ENCODE assay signal across 2 fruit fly cellular contexts in the genomic region with DNA sequence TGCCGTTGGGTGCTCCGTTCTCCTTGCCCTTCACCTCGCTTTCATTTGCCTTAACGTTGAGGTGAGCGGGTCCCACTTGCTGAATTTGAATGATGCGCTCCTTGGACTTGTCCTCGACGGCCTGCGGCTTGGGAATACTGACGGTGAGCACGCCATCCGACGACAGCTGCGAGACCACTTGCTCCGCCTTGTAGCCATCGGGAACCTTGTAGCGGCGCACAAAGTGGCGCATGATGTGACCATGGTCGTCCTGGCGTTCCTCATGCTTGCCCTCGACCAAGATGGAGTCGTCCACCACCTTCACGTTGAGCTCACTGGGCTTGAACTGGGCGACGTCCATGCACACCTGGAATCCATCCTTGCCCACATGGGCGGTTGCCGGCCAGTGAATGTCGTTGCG.
TF ChIP-seq lines count a peak whose summit lies in the region.

No protein-coding gene starts in this region.

- TF ChIP-seq CTCF in whole organism, embryonic (GFP tag; optimal IDR thresholded peaks at IDR 0.05; lab: Kevin White, UChicago), result no peak

TF ChIP-seq in whole organism, adult, 20 proteins besides CTCF, POLR2A, EP300 and RAD21:
- TF ChIP-seq CG5204 (GFP tag; optimal IDR thresholded peaks at IDR 0.05; lab: Kevin White, UChicago) (no peak), toe (GFP tag; optimal IDR thresholded peaks at IDR 0.05; lab: Kevin White, UChicago) (no peak), CG12768 (GFP tag; optimal IDR thresholded peaks at IDR 0.05; lab: Kevin White, UChicago) (no peak), tj (GFP tag; optimal IDR thresholded peaks at IDR 0.05; lab: Kevin White, UChicago) (no peak), cnc (optimal IDR thresholded peaks at IDR 0.05; lab: Kevin White, UChicago) (no peak), Clk (GFP tag; optimal IDR thresholded peaks at IDR 0.05; lab: Kevin White, UChicago) (peak; percentile 63), ovo (GFP tag; optimal IDR thresholded peaks at IDR 0.05; lab: Kevin White, UChicago) (no peak), CG33017 (tag; optimal IDR thresholded peaks at IDR 0.05; lab: Kevin White, UChicago) (no peak)

TF ChIP-seq in whole organism, embryonic, 481 proteins besides CTCF, POLR2A, EP300 and RAD21:
- TF ChIP-seq z (GFP tag; IDR thresholded peaks at IDR 0.05; lab: Robert Waterston, UW) (no peak), ken (GFP tag; IDR thresholded peaks at IDR 0.05; lab: Robert Waterston, UW) (0 out of 3 replicates have a peak, but pooled peaks have one; percentile 14), kay (GFP tag; optimal IDR thresholded peaks at IDR 0.05; lab: Kevin White, UChicago) (no peak), CG18476 (GFP tag; optimal IDR thresholded peaks at IDR 0.05; lab: Kevin White, UChicago) (no peak), CG10147 (GFP tag; optimal IDR thresholded peaks at IDR 0.05; lab: Kevin White, UChicago) (no peak), CG13424 (tag; optimal IDR thresholded peaks at IDR 0.05; lab: Kevin White, UChicago) (no peak), NC2α (GFP tag; optimal IDR thresholded peaks at IDR 0.05; lab: Kevin White, UChicago) (no peak), Ptx1 (GFP tag; IDR thresholded peaks at IDR 0.05; lab: Robert Waterston, UW) (no peak), dm (GFP tag; optimal IDR thresholded peaks at IDR 0.05; lab: Kevin White, UChicago) (no peak), nerfin-1 (tag; optimal IDR thresholded peaks at IDR 0.05; lab: Kevin White, UChicago) (no peak), ab (GFP tag; optimal IDR thresholded peaks at IDR 0.05; lab: Kevin White, UChicago) (no peak), Mrtf (GFP tag; IDR thresholded peaks at IDR 0.05; lab: Robert Waterston, UW) (0 out of 3 replicates have a peak, but pooled peaks have one; percentile 39), disco-r (GFP tag; optimal IDR thresholded peaks at IDR 0.05; lab: Kevin White, UChicago) (no peak), cg (GFP tag; optimal IDR thresholded peaks at IDR 0.05; lab: Kevin White, UChicago) (no peak), CG14667 (GFP tag; IDR thresholded peaks at IDR 0.05; lab: Robert Waterston, UW) (no peak), CG14710 (tag; optimal IDR thresholded peaks at IDR 0.05; lab: Kevin White, UChicago) (no peak), Med (GFP tag; lab: Kevin White, UChicago) (peak; percentile 56)
